Fruit fly (Drosophila melanogaster): ENCODE results near the gene Pdk1.
A peak's percentile ranks its signal among the peaks of the same experiment; 100 is the strongest.

Gene Pdk1

dm6 chr3L:129311-129816 is at the start of gene Pdk1 (continued):
- no peak for TF ChIP-seq bigmax (GFP tag; optimal IDR thresholded peaks at IDR 0.05)
- peak; percentile 19 for TF ChIP-seq CG13624 (GFP tag; optimal IDR thresholded peaks at IDR 0.05)
- TF ChIP-seq Jarid2 (GFP tag; optimal IDR thresholded peaks at IDR 0.05) = peak; percentile 98
- TF ChIP-seq sug (tag; optimal IDR thresholded peaks at IDR 0.05) = peak; percentile 29
- peak; percentile 44; the same call in 1 of the 2 replicates for TF ChIP-seq CG13287 (GFP tag; IDR thresholded peaks at IDR 0.05; ENCODE audit: partially characterized antibody)
- TF ChIP-seq CG42726 (GFP tag; IDR thresholded peaks at IDR 0.05; ENCODE audit: partially characterized antibody) = peak; percentile 81
- TF ChIP-seq zfh1 (GFP tag; IDR thresholded peaks at IDR 0.05) = peak; percentile 53; the same call in 1 of the 3 replicates
- TF ChIP-seq CG4282 (GFP tag; optimal IDR thresholded peaks at IDR 0.05) = no peak
- TF ChIP-seq CG5953 (GFP tag; IDR thresholded peaks at IDR 0.05) = peak; percentile 42; the same call in 1 of the 2 replicates
- TF ChIP-seq Med (GFP tag) = peak; percentile 93
- TF ChIP-seq CG15269 (tag; optimal IDR thresholded peaks at IDR 0.05) = peak; percentile 16
- peak; percentile 11 for TF ChIP-seq YL-1 (GFP tag; optimal IDR thresholded peaks at IDR 0.05)
- TF ChIP-seq CG6689 (GFP tag; IDR thresholded peaks at IDR 0.05) = no peak
- TF ChIP-seq CG32767 (GFP tag; IDR thresholded peaks at IDR 0.05) = peak; percentile 59; the same call in 1 of the 2 replicates
- no peak for TF ChIP-seq Hey (tag; optimal IDR thresholded peaks at IDR 0.05)
- peak; percentile 16 for TF ChIP-seq wek (GFP tag; optimal IDR thresholded peaks at IDR 0.05)
- TF ChIP-seq Trl (optimal IDR thresholded peaks at IDR 0.05) = peak; percentile 93 to 96
- TF ChIP-seq Trl (GFP tag; optimal IDR thresholded peaks at IDR 0.05) = peak; percentile 64
- peak; percentile 66 for TF ChIP-seq lab (GFP tag; optimal IDR thresholded peaks at IDR 0.05)
- TF ChIP-seq Scr (GFP tag; IDR thresholded peaks at IDR 0.05; ENCODE audit: partially characterized antibody) = peak; percentile 40; the same call in 1 of the 2 replicates
- TF ChIP-seq CG15479 (GFP tag; optimal IDR thresholded peaks at IDR 0.05) = peak; percentile 17
- TF ChIP-seq eve (GFP tag; optimal IDR thresholded peaks at IDR 0.05) = peak in 1 of 2 experiments; percentile 76
- TF ChIP-seq z (GFP tag; IDR thresholded peaks at IDR 0.05) = peak; percentile 78; the same call in 2 of the 3 replicates
- peak; percentile 37 for TF ChIP-seq CG17359 (tag; optimal IDR thresholded peaks at IDR 0.05)
- peak; percentile 20 for TF ChIP-seq chn (GFP tag; optimal IDR thresholded peaks at IDR 0.05)
- TF ChIP-seq kah (GFP tag; optimal IDR thresholded peaks at IDR 0.05) = peak; percentile 35
- peak; percentile 68 for TF ChIP-seq zf30C (GFP tag; optimal IDR thresholded peaks at IDR 0.05)
- peak; percentile 45; the same call in 1 of the 2 replicates for TF ChIP-seq onecut (GFP tag; IDR thresholded peaks at IDR 0.05)
- no peak for TF ChIP-seq pita (GFP tag; optimal IDR thresholded peaks at IDR 0.05)
- TF ChIP-seq CG10321 (GFP tag; IDR thresholded peaks at IDR 0.05) = peak; percentile 34; the same call in 1 of the 2 replicates
- TF ChIP-seq Bgb (GFP tag; IDR thresholded peaks at IDR 0.05; ENCODE audit: partially characterized antibody) = peak; percentile 71
- peak; percentile 50 for TF ChIP-seq HLHmδ (GFP tag; optimal IDR thresholded peaks at IDR 0.05)
- peak; percentile 26 for TF ChIP-seq oc (tag; optimal IDR thresholded peaks at IDR 0.05)
- peak; percentile 45 for TF ChIP-seq CHES-1-like (GFP tag; optimal IDR thresholded peaks at IDR 0.05)
- TF ChIP-seq crol (GFP tag; IDR thresholded peaks at IDR 0.05) = peak; percentile 56; the same call in 1 of the 2 replicates
- no peak; the same call in 2 of the 3 replicates for TF ChIP-seq row (GFP tag; IDR thresholded peaks at IDR 0.05)
- peak; percentile 40 for TF ChIP-seq CG17385 (GFP tag; optimal IDR thresholded peaks at IDR 0.05)
- TF ChIP-seq vvl (GFP tag; IDR thresholded peaks at IDR 0.05) = peak; percentile 65
- TF ChIP-seq CG34376 (GFP tag; optimal IDR thresholded peaks at IDR 0.05) = peak; percentile 72
- no peak for TF ChIP-seq emc (GFP tag; optimal IDR thresholded peaks at IDR 0.05)
- peak in 1 of 2 experiments; percentile 82 for TF ChIP-seq insv (GFP tag; optimal IDR thresholded peaks at IDR 0.05)
- peak; percentile 62 for TF ChIP-seq yki (optimal IDR thresholded peaks at IDR 0.05)
- no peak for TF ChIP-seq CG4424 (GFP tag; optimal IDR thresholded peaks at IDR 0.05)
- TF ChIP-seq CG34422 (GFP tag; IDR thresholded peaks at IDR 0.05) = peak; percentile 91
- TF ChIP-seq sna (GFP tag; IDR thresholded peaks at IDR 0.05; ENCODE audit: partially characterized antibody) = no peak
- peak; percentile 40; the same call in 1 of the 2 replicates for TF ChIP-seq E2f2 (GFP tag; IDR thresholded peaks at IDR 0.05)
- TF ChIP-seq CG31388 (GFP tag; optimal IDR thresholded peaks at IDR 0.05) = no peak
- TF ChIP-seq seq (GFP tag; IDR thresholded peaks at IDR 0.05) = peak; percentile 15; the same call in 1 of the 2 replicates
- TF ChIP-seq nerfin-2 (GFP tag; IDR thresholded peaks at IDR 0.05; ENCODE audit: partially characterized antibody) = 0 out of 2 replicates have a peak, but pooled peaks have one; percentile 46
- TF ChIP-seq fu2 (GFP tag; optimal IDR thresholded peaks at IDR 0.05) = no peak

Measured in whole organism, embryonic.